Worm (Caenorhabditis elegans) whole organism, L4 larva: ENCODE data around the gene T01D1.5.
A peak's percentile ranks its signal among the peaks of the same experiment; 100 is the strongest.

ENCODE experiments used
- F10B5.3 ChIP-seq: sonication (generic microtip); optimal IDR thresholded peaks from 2 replicates; lab custom pipeline; 2016; ENCODE audit warnings: mild to moderate bottlenecking, missing genetic modification characterization, missing compliant biosample characterization
- F37D6.2 ChIP-seq: sonication (generic microtip); optimal IDR thresholded peaks from 2 replicates; lab custom pipeline; 2016; ENCODE audit warnings: mild to moderate bottlenecking, missing genetic modification characterization, missing compliant biosample characterization
- T20F7.1 ChIP-seq: fragments of 200-800 bp; sonication (Bioruptor generic); optimal IDR thresholded peaks from 2 replicates; lab custom pipeline; 2018; ENCODE audit warnings: mild to moderate bottlenecking, missing genetic modification characterization, missing compliant biosample characterization
- Y48G9A.11 ChIP-seq: fragments of 200-800 bp; sonication (Bioruptor generic); IDR thresholded peaks from 2 replicates; pipeline ENCODE4 v1.3.6; 2022; ENCODE audit warnings: missing genetic modification reagents, missing genetic modification characterization, missing compliant biosample characterization
- ZK337.2 ChIP-seq: fragments of 200-800 bp; sonication (Bioruptor generic); IDR thresholded peaks from 2 replicates; pipeline ENCODE4 v1.3.6; 2022; ENCODE audit warnings: missing genetic modification reagents, missing genetic modification characterization, missing compliant biosample characterization
- ZK546.5 ChIP-seq, 2 experiments: sonication (generic microtip); optimal IDR thresholded peaks; 2 replicates each; lab custom pipeline; 2017; ENCODE audit warnings: missing biosample characterization in 2 of 2, missing genetic modification characterization in 2 of 2
- aha-1 ChIP-seq: fragments of 150-350 bp; peaks from one replicate; lab custom pipeline; 2014; ENCODE audit warnings: missing biosample characterization, missing genetic modification characterization
- aly-2 ChIP-seq: sonication (generic microtip); optimal IDR thresholded peaks from 2 replicates; lab custom pipeline; 2018; ENCODE audit warnings: missing biosample characterization, missing genetic modification characterization
- arid-1 ChIP-seq: fragments of 200-800 bp; sonication (Bioruptor generic); conservative IDR thresholded peaks from 2 replicates; pipeline ENCODE4 v1.3.6; 2022; ENCODE audit warnings: missing genetic modification reagents, missing genetic modification characterization, missing compliant biosample characterization
- ceh-44 ChIP-seq: fragments of 200-800 bp; sonication (Bioruptor generic); IDR thresholded peaks from 2 replicates; pipeline ENCODE4 v1.3.6; 2022; ENCODE audit warnings: missing genetic modification reagents, missing genetic modification characterization, missing compliant biosample characterization
- ceh-62 ChIP-seq: sonication (generic microtip); optimal IDR thresholded peaks from 2 replicates; lab custom pipeline; 2017; ENCODE audit warnings: missing biosample characterization, missing genetic modification characterization
- ces-1 ChIP-seq: fragments of 150-350 bp; sonication (generic microtip); optimal IDR thresholded peaks from 4 replicates; lab custom pipeline; 2014; ENCODE audit warnings: missing biosample characterization, missing genetic modification reagents, missing genetic modification characterization
- ctbp-1 ChIP-seq: fragments of 200-800 bp; sonication (Bioruptor generic); IDR thresholded peaks from 2 replicates; pipeline ENCODE4 v1.3.6; 2022; ENCODE audit warnings: missing genetic modification reagents, missing genetic modification characterization, missing compliant biosample characterization
- dmd-9 ChIP-seq: fragments of 200-800 bp; sonication (Bioruptor generic); IDR thresholded peaks from 2 replicates; pipeline ENCODE4 v1.3.6; 2022; ENCODE audit warnings: missing genetic modification reagents, missing genetic modification characterization, missing compliant biosample characterization
- duxl-1 ChIP-seq: sonication (generic microtip); optimal IDR thresholded peaks from 2 replicates; lab custom pipeline; 2016; ENCODE audit warnings: mild to moderate bottlenecking, missing genetic modification characterization, moderate library complexity, missing compliant biosample characterization; ENCODE audit not compliant: poor library complexity
- egl-43 ChIP-seq: fragments of 200-800 bp; sonication (Bioruptor generic); IDR thresholded peaks from 2 replicates; pipeline ENCODE4 v1.3.6; 2022; ENCODE audit warnings: missing genetic modification reagents, missing genetic modification characterization, missing compliant biosample characterization
- hif-1 ChIP-seq, 2 experiments: sonication (generic microtip); optimal IDR thresholded peaks; 2 replicates each; lab custom pipeline; 2016 to 2017; ENCODE audit warnings: missing compliant biosample characterization in 2 of 2, missing genetic modification characterization in 2 of 2, missing genetic modification reagents in 2 of 2, missing genotype in 2 of 2, mild to moderate bottlenecking in 1 of 2
- hlh-11 ChIP-seq: fragments of 200-800 bp; sonication (Bioruptor generic); optimal IDR thresholded peaks from 2 replicates; lab custom pipeline; 2018; ENCODE audit warnings: mild to moderate bottlenecking, missing genetic modification characterization, missing compliant biosample characterization
- hlh-30 ChIP-seq: sonication (generic microtip); optimal IDR thresholded peaks from 2 replicates; lab custom pipeline; 2017; ENCODE audit warnings: antibody characterized with exemption, mild to moderate bottlenecking, missing genetic modification characterization, missing compliant biosample characterization; ENCODE audit not compliant: insufficient read depth
- hmg-1.1 ChIP-seq: fragments of 200-800 bp; sonication (Bioruptor generic); IDR thresholded peaks from 2 replicates; pipeline ENCODE4 v1.3.6; 2022; ENCODE audit warnings: missing genetic modification reagents, missing genetic modification characterization, missing compliant biosample characterization
- lin-38 ChIP-seq: fragments of 200-800 bp; sonication (Bioruptor generic); IDR thresholded peaks from 2 replicates; pipeline ENCODE4 v1.3.6; 2022; ENCODE audit warnings: missing genetic modification reagents, missing genetic modification characterization, missing compliant biosample characterization
- lin-39 ChIP-seq: fragments of 150-350 bp; optimal IDR thresholded peaks from 2 replicates; lab custom pipeline; 2014; ENCODE audit warnings: missing biosample characterization, missing genetic modification reagents, missing genetic modification characterization
- lir-3 ChIP-seq: sonication (generic microtip); optimal IDR thresholded peaks from 2 replicates; lab custom pipeline; 2016; ENCODE audit warnings: mild to moderate bottlenecking, missing genetic modification characterization, missing compliant biosample characterization
- lsy-2 ChIP-seq, 2 experiments: fragments of 150-350 bp in 1 of 2; sonication (generic microtip) in 1 of 2; optimal IDR thresholded peaks; 2 replicates each; lab custom pipeline; 2014 to 2017; ENCODE audit warnings: missing biosample characterization in 2 of 2, missing genetic modification characterization in 2 of 2
- madf-5 ChIP-seq, 2 experiments: fragments of 200-800 bp; sonication (Bioruptor generic); IDR thresholded peaks; 2 replicates each; pipeline ENCODE4 v1.3.6; 2022; ENCODE audit warnings: missing compliant biosample characterization in 2 of 2, missing genetic modification characterization in 2 of 2
- mdt-29 ChIP-seq: fragments of 200-800 bp; sonication (Bioruptor generic); IDR thresholded peaks from 2 replicates; pipeline ENCODE4 v1.3.6; 2022; ENCODE audit warnings: missing genetic modification reagents, missing genetic modification characterization, missing compliant biosample characterization
- mep-1 ChIP-seq: fragments of 150-350 bp; sonication (generic microtip); optimal IDR thresholded peaks from 3 replicates; lab custom pipeline; 2014; ENCODE audit warnings: missing biosample characterization, missing genetic modification characterization
- mes-2 ChIP-seq: sonication (generic microtip); optimal IDR thresholded peaks from 2 replicates; lab custom pipeline; 2016; ENCODE audit warnings: missing genotype, mild to moderate bottlenecking, missing genetic modification characterization, missing compliant biosample characterization; ENCODE audit not compliant: poor library complexity, severe bottlenecking
- mxl-3 ChIP-seq: fragments of 200-800 bp; sonication (Bioruptor generic); optimal IDR thresholded peaks from 2 replicates; lab custom pipeline; 2018; ENCODE audit warnings: mild to moderate bottlenecking, missing genetic modification characterization, missing compliant biosample characterization
- nhr-10 ChIP-seq: fragments of 150-350 bp; optimal IDR thresholded peaks from 2 replicates; lab custom pipeline; 2014; ENCODE audit warnings: missing biosample characterization, missing genetic modification characterization
- nhr-102 ChIP-seq: sonication (generic microtip); optimal IDR thresholded peaks from 2 replicates; lab custom pipeline; 2016; ENCODE audit warnings: mild to moderate bottlenecking, missing genetic modification characterization, moderate library complexity, missing compliant biosample characterization
- nhr-11 ChIP-seq: fragments of 150-350 bp; optimal IDR thresholded peaks from 2 replicates; lab custom pipeline; 2014; ENCODE audit warnings: missing biosample characterization, missing genetic modification characterization
- nhr-25 ChIP-seq: sonication (generic microtip); optimal IDR thresholded peaks from 2 replicates; lab custom pipeline; 2017; ENCODE audit warnings: missing genetic modification characterization, mild to moderate bottlenecking, missing compliant biosample characterization, antibody characterized with exemption, moderate library complexity, borderline replicate concordance; ENCODE audit not compliant: insufficient read depth
- pha-4 ChIP-seq, 2 experiments: fragments of 150-350 bp in 1 of 2; fragments of 200-800 bp in 1 of 2; sonication (Bioruptor generic) in 1 of 2; IDR thresholded peaks in 1 of 2; optimal IDR thresholded peaks in 1 of 2; 2 replicates each; pipeline versions ENCODE4 v1.3.6 to Lab custom; 2014 to 2022; ENCODE audit warnings: missing genetic modification characterization in 2 of 2, missing genetic modification reagents in 2 of 2, missing biosample characterization in 1 of 2, missing compliant biosample characterization in 1 of 2
- php-3 ChIP-seq: fragments of 200-800 bp; sonication (Bioruptor generic); IDR thresholded peaks from 2 replicates; pipeline ENCODE4 v1.3.6; 2022; ENCODE audit warnings: missing genetic modification reagents, missing genetic modification characterization, missing compliant biosample characterization
- saeg-2 ChIP-seq: fragments of 200-800 bp; sonication (Bioruptor generic); IDR thresholded peaks from 2 replicates; pipeline ENCODE4 v1.3.6; 2022; ENCODE audit warnings: missing genetic modification reagents, missing genetic modification characterization, missing compliant biosample characterization
- snpc-4 ChIP-seq: fragments of 150-350 bp; optimal IDR thresholded peaks from 2 replicates; lab custom pipeline; 2014; ENCODE audit warnings: missing biosample characterization, missing genetic modification characterization
- spr-1 ChIP-seq: sonication (generic microtip); optimal IDR thresholded peaks from 2 replicates; lab custom pipeline; 2016; ENCODE audit warnings: mild to moderate bottlenecking, missing genetic modification characterization, missing compliant biosample characterization
- spr-3 ChIP-seq: fragments of 200-800 bp; sonication (Bioruptor generic); optimal IDR thresholded peaks from 2 replicates; lab custom pipeline; 2018; ENCODE audit warnings: mild to moderate bottlenecking, missing genetic modification characterization, missing compliant biosample characterization
- tag-97 ChIP-seq: fragments of 200-800 bp; sonication (Bioruptor generic); IDR thresholded peaks from 2 replicates; pipeline ENCODE4 v1.3.6; 2022; ENCODE audit warnings: missing genetic modification characterization, missing compliant biosample characterization
- zfp-2 ChIP-seq: sonication (generic microtip); optimal IDR thresholded peaks from 2 replicates; lab custom pipeline; 2016; ENCODE audit warnings: mild to moderate bottlenecking, missing genetic modification characterization, missing compliant biosample characterization
- zfp-3 ChIP-seq: fragments of 200-800 bp; sonication (Bioruptor generic); conservative IDR thresholded peaks from 2 replicates; pipeline ENCODE4 v1.3.6; 2022; ENCODE audit warnings: missing genetic modification reagents, missing genetic modification characterization, missing compliant biosample characterization
- zip-11 ChIP-seq: fragments of 200-800 bp; sonication (Bioruptor generic); IDR thresholded peaks from 2 replicates; pipeline ENCODE4 v1.3.6; 2022; ENCODE audit warnings: missing genetic modification characterization, missing compliant biosample characterization
- ztf-7 ChIP-seq: fragments of 150-350 bp; optimal IDR thresholded peaks from 2 replicates; lab custom pipeline; 2014; ENCODE audit warnings: missing biosample characterization, missing genetic modification characterization

T01D1.5 gene

ce11 chrII:161275-161674 is 27.6 kb downstream of the T01D1.5 start:
- TF ChIP-seq arid-1 (GFP tag; lab: Robert Waterston, UW) (no peak), ZK546.5 (tag; optimal IDR thresholded peaks at IDR 0.05; lab: Kevin White, UChicago) (no peak), duxl-1 (tag; lab: Kevin White, UChicago) (no peak), nhr-10 (tag; lab: Kevin White, UChicago) (no peak), mxl-3 (GFP tag; lab: Kevin White, UChicago) (peak; percentile 8), ztf-7 (tag; lab: Kevin White, UChicago) (no peak), nhr-25 (tag; lab: Kevin White, UChicago) (no peak), lin-39 (no peak), zfp-3 (GFP tag; lab: Robert Waterston, UW) (no peak), zip-11 (GFP tag; lab: Robert Waterston, UW) (no peak), saeg-2 (GFP tag; lab: Robert Waterston, UW) (no peak), spr-3 (GFP tag; lab: Kevin White, UChicago) (no peak), ctbp-1 (GFP tag; lab: Robert Waterston, UW) (no peak), hmg-1.1 (GFP tag; lab: Robert Waterston, UW) (no peak), hlh-11 (tag; lab: Kevin White, UChicago) (peak; percentile 45)

DNA sequence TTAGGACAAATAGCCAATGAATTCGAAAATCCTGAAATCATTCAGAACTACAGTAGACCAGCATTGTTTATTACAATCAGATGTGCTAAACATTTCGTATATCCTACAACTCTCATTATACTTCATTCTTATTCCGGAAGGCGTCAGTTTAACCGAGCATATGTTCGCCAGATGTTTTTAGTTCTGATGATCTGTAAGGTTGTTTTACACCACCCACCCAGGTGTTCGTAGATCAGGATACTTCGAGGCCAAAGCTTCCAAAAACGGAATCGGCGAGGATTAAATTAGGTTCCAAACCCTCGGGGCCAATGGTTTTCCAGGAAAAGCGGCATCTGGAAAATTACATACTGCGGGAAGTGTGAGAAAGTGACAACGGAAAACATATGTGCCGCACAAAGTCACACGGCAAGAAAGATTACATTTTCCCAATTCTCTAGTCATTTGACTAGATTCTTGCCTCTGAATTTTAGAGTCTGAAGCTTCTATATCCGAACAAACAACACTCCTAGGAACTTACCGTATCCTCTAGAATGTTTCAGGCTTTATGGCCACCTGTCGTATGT is 28.2 kb downstream of the T01D1.5 start:
- TF ChIP-seq spr-3 (GFP tag; lab: Kevin White, UChicago) (no peak), hlh-30 (peak; percentile 28), lir-3 (tag; lab: Kevin White, UChicago) (no peak), snpc-4 (tag; lab: Kevin White, UChicago) (no peak), aha-1 (tag; lab: Kevin White, UChicago) (peak; percentile 95), nhr-11 (peak; percentile 76), tag-97 (no peak), lin-39 (no peak), madf-5 (GFP tag; IDR thresholded peaks at IDR 0.05; lab: Robert Waterston, UW) (no peak), egl-43 (GFP tag; lab: Robert Waterston, UW) (0 out of 2 replicates have a peak, but pooled peaks have one; percentile 29)

DNA sequence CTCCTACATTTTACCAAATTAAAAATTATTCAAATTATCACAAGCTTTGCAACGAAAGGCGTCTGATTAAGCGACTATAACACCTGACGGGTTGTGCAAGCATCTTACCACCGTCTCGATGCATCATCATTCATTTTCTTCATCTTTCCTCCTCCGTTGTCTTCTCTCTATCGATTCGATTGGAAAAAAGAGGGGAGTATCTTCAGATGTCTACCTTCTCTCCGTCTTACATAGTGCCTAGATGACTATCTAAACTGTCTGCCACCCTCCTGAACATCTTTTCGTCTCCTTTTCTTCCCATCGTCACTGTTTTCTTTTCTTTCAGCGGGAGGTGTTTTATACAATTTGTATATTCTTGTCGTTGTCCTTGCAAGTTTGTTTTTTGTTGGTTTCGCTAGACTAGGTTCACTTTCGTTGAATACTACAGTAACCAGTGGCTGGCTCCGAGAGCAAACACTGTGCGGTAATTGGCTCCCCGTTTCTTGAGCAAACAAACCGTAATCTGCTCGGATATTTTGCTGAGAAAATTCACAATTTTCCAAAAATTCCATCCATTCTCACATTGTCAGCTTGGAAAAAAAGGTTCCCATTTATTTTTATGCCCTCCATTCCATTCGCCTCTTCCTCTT is 29.5 kb downstream of the T01D1.5 start:
- TF ChIP-seq nhr-102 (tag; lab: Kevin White, UChicago) (no peak), Y48G9A.11 (GFP tag; lab: Robert Waterston, UW) (no peak), F10B5.3 (tag; lab: Kevin White, UChicago) (no peak), mes-2 (tag; lab: Kevin White, UChicago) (peak; percentile 61), mep-1 (peak; percentile 46), ZK337.2 (GFP tag; lab: Robert Waterston, UW) (no peak), lin-38 (GFP tag; lab: Robert Waterston, UW) (peak; percentile 43), ces-1 (no peak), pha-4 (GFP tag; IDR thresholded peaks at IDR 0.05; lab: Robert Waterston, UW) (0 out of 2 replicates have a peak, but pooled peaks have one; percentile 20), pha-4 (tag; optimal IDR thresholded peaks at IDR 0.05; lab: Kevin White, UChicago) (peak; percentile 29), hmg-1.1 (GFP tag; lab: Robert Waterston, UW) (no peak), madf-5 (GFP tag; IDR thresholded peaks at IDR 0.05; lab: Robert Waterston, UW) (no peak), F37D6.2 (tag; lab: Kevin White, UChicago) (no peak), snpc-4 (tag; lab: Kevin White, UChicago) (no peak), hif-1 (tag; optimal IDR thresholded peaks at IDR 0.05; lab: Kevin White, UChicago) (no peak), zfp-2 (tag; lab: Kevin White, UChicago) (no peak), lsy-2 (tag; optimal IDR thresholded peaks at IDR 0.05; lab: Kevin White, UChicago) (peak in 1 of 2 experiments; percentile 55), php-3 (GFP tag; lab: Robert Waterston, UW) (no peak), mdt-29 (no peak), ceh-62 (tag; lab: Kevin White, UChicago) (no peak), egl-43 (GFP tag; lab: Robert Waterston, UW) (no peak), saeg-2 (GFP tag; lab: Robert Waterston, UW) (no peak), dmd-9 (GFP tag; lab: Robert Waterston, UW) (no peak), spr-1 (no peak), T20F7.1 (no peak), aly-2 (no peak), ceh-44 (no peak)
